Fruit fly (Drosophila melanogaster): ENCODE measurements around the gene Manf.

- TF ChIP-seq Hr83 (GFP tag; optimal IDR thresholded peaks at IDR 0.05; ENCODE audit: poor library complexity, severe bottlenecking) = no peak
- no peak for TF ChIP-seq dl (GFP tag; optimal IDR thresholded peaks at IDR 0.05; ENCODE audit: insufficient read depth in 1 of 2, partially characterized antibody in 2 of 2)
- no peak for TF ChIP-seq lola (GFP tag; optimal IDR thresholded peaks at IDR 0.05)
- TF ChIP-seq Dfd (GFP tag; optimal IDR thresholded peaks at IDR 0.05) = no peak
- no peak for TF ChIP-seq br (GFP tag; optimal IDR thresholded peaks at IDR 0.05)
- TF ChIP-seq Rel (GFP tag; optimal IDR thresholded peaks at IDR 0.05) = no peak
- no peak for TF ChIP-seq Rel (tag; optimal IDR thresholded peaks at IDR 0.05)
Observed at dm6 chr3R:16323093-16323492, 26.1 kb upstream of the Manf start, which contains the start of gene CG6901.

Data from whole organism, wandering third instar larva.